Fruit fly (Drosophila melanogaster): ENCODE results near the gene EMC4.

Gene EMC4

dm6 chr3L:22878723-22879343 lies 10.8 kb upstream of the EMC4 start, which contains the start of the genes Chro and Ssl1 (continued):
- TF ChIP-seq stc (GFP tag; IDR thresholded peaks at IDR 0.05) (peak; percentile 100), bigmax (GFP tag; optimal IDR thresholded peaks at IDR 0.05) (peak; percentile 87), CG2199 (GFP tag; IDR thresholded peaks at IDR 0.05) (peak; percentile 100), CG9932 (GFP tag; IDR thresholded peaks at IDR 0.05) (peak; percentile 100), Jarid2 (GFP tag; optimal IDR thresholded peaks at IDR 0.05) (peak; percentile 98), CG11504 (tag; optimal IDR thresholded peaks at IDR 0.05) (peak; percentile 99), Six4 (GFP tag; optimal IDR thresholded peaks at IDR 0.05) (peak; percentile 100), ci (GFP tag; IDR thresholded peaks at IDR 0.05) (peak; percentile 100), nerfin-1 (tag; optimal IDR thresholded peaks at IDR 0.05) (peak; percentile 99), her (GFP tag; optimal IDR thresholded peaks at IDR 0.05) (peak; percentile 98), croc (GFP tag; conservative IDR thresholded peaks at IDR 0.05) (peak; percentile 100), dmrt99B (tag; optimal IDR thresholded peaks at IDR 0.05) (peak; percentile 100), CG32532 (GFP tag; IDR thresholded peaks at IDR 0.05) (peak; percentile 100), Doc2 (GFP tag; IDR thresholded peaks at IDR 0.05) (peak; percentile 99), CG30020 (tag; optimal IDR thresholded peaks at IDR 0.05) (peak; percentile 93), CG10543 (GFP tag; optimal IDR thresholded peaks at IDR 0.05) (peak; percentile 99), CG33557 (GFP tag; optimal IDR thresholded peaks at IDR 0.05) (peak; percentile 99), mam (GFP tag; optimal IDR thresholded peaks at IDR 0.05) (peak; percentile 100), Neu2 (GFP tag; optimal IDR thresholded peaks at IDR 0.05; ENCODE audit: borderline replicate concordance) (peak; percentile 99), Drgx (GFP tag; IDR thresholded peaks at IDR 0.05) (peak; percentile 100), CkIIα-i1 (GFP tag; IDR thresholded peaks at IDR 0.05) (peak; percentile 98), crol (GFP tag; IDR thresholded peaks at IDR 0.05) (peak; percentile 93), sim (GFP tag; IDR thresholded peaks at IDR 0.05) (peak; percentile 100), CG11695 (GFP tag; IDR thresholded peaks at IDR 0.05) (peak; percentile 100), CG18764 (GFP tag; optimal IDR thresholded peaks at IDR 0.05) (peak; percentile 100), CG18599 (GFP tag; optimal IDR thresholded peaks at IDR 0.05) (peak; percentile 100), CG4730 (GFP tag; IDR thresholded peaks at IDR 0.05) (peak; percentile 100), br (optimal IDR thresholded peaks at IDR 0.05) (no peak), Scr (GFP tag; IDR thresholded peaks at IDR 0.05; ENCODE audit: partially characterized antibody) (no peak; the same call in none of the 2 replicates), Atf6 (GFP tag; IDR thresholded peaks at IDR 0.05) (peak; percentile 100), CG10267 (tag; optimal IDR thresholded peaks at IDR 0.05) (peak; percentile 99), Deaf1 (tag; optimal IDR thresholded peaks at IDR 0.05) (peak; percentile 92), NC2α (GFP tag; optimal IDR thresholded peaks at IDR 0.05) (peak; percentile 100), sens-2 (GFP tag; IDR thresholded peaks at IDR 0.05) (peak; percentile 100), CG17612 (GFP tag; IDR thresholded peaks at IDR 0.05) (peak; percentile 99), CG1603 (tag; optimal IDR thresholded peaks at IDR 0.05) (peak; percentile 99), wek (GFP tag; optimal IDR thresholded peaks at IDR 0.05) (peak; percentile 97), CG3163 (GFP tag; optimal IDR thresholded peaks at IDR 0.05) (peak; percentile 97), CG14965 (GFP tag; optimal IDR thresholded peaks at IDR 0.05; ENCODE audit: borderline replicate concordance) (peak; percentile 94), Atf3 (GFP tag; optimal IDR thresholded peaks at IDR 0.05) (peak; percentile 100), stwl (tag; optimal IDR thresholded peaks at IDR 0.05) (peak; percentile 92), Rx (GFP tag; IDR thresholded peaks at IDR 0.05) (peak; percentile 100), Ravus (GFP tag; IDR thresholded peaks at IDR 0.05) (peak; percentile 99), CG7786 (GFP tag; optimal IDR thresholded peaks at IDR 0.05) (peak; percentile 100), CG15269 (tag; optimal IDR thresholded peaks at IDR 0.05) (peak; percentile 100), Kr (GFP tag; optimal IDR thresholded peaks at IDR 0.05) (peak; percentile 95), Sry-δ (GFP tag; optimal IDR thresholded peaks at IDR 0.05) (peak; percentile 89), CG16863 (GFP tag; optimal IDR thresholded peaks at IDR 0.05) (peak; percentile 100), Adf1 (GFP tag; IDR thresholded peaks at IDR 0.05) (peak; percentile 94), jigr1 (GFP tag; IDR thresholded peaks at IDR 0.05) (peak; percentile 100), ase (GFP tag; IDR thresholded peaks at IDR 0.05) (peak; percentile 100)
